Worm (Caenorhabditis elegans): Measurements from ENCODE around the gene Y59H11AR.10.

The Y59H11AR.10 gene

ce11 chrIV:8595317-8595716 lies 7.7 kb upstream of the Y59H11AR.10 start, which contains the start of gene Y59H11AR.3:
Gene Y59H11AR.3, minus strand, starts transcription at chrIV:8595417.
- TF ChIP-seq scrt-1 (GFP tag; IDR thresholded peaks at IDR 0.05) (no peak), tbx-37 (GFP tag; conservative IDR thresholded peaks at IDR 0.05) (no peak), F13C5.2 (tag; optimal IDR thresholded peaks at IDR 0.05) (no peak), ets-7 (tag; optimal IDR thresholded peaks at IDR 0.05) (no peak), tbx-11 (GFP tag; IDR thresholded peaks at IDR 0.05) (no peak), ama-1 (optimal IDR thresholded peaks at IDR 0.05) (no peak), flt-1 (GFP tag; IDR thresholded peaks at IDR 0.05) (no peak)

- TF ChIP-seq ceh-13 (GFP tag; optimal IDR thresholded peaks at IDR 0.05) (no peak), ets-7 (tag; optimal IDR thresholded peaks at IDR 0.05) (no peak), tbx-11 (GFP tag; IDR thresholded peaks at IDR 0.05) (no peak)
These were observed 7.2 kb upstream of the Y59H11AR.10 start, which contains the start of gene clec-181 for ce11 chrIV:8595767-8596166. Gene clec-181, plus strand, starts transcription at chrIV:8596067.

ce11 chrIV:8597504-8597903 lies 5.5 kb upstream of the Y59H11AR.10 start:
- TF ChIP-seq tbx-37 (GFP tag; conservative IDR thresholded peaks at IDR 0.05) = no peak
- TF ChIP-seq F13C5.2 (tag; optimal IDR thresholded peaks at IDR 0.05) = no peak
- TF ChIP-seq ceh-36 (tag; optimal IDR thresholded peaks at IDR 0.05) = no peak
- no peak for TF ChIP-seq pes-1 (GFP tag; IDR thresholded peaks at IDR 0.05)

- no peak for TF ChIP-seq aly-1 (tag; optimal IDR thresholded peaks at IDR 0.05)
- no peak for TF ChIP-seq sea-1 (GFP tag; conservative IDR thresholded peaks at IDR 0.05)
- TF ChIP-seq hmbx-1 (tag; optimal IDR thresholded peaks at IDR 0.05) = no peak
- no peak for TF ChIP-seq pes-1 (GFP tag; IDR thresholded peaks at IDR 0.05)
- no peak for TF ChIP-seq ets-7 (tag; optimal IDR thresholded peaks at IDR 0.05)
- no peak for TF ChIP-seq ceh-13 (GFP tag; optimal IDR thresholded peaks at IDR 0.05)
- no peak for TF ChIP-seq tbx-37 (GFP tag; conservative IDR thresholded peaks at IDR 0.05)
- TF ChIP-seq tbx-11 (GFP tag; IDR thresholded peaks at IDR 0.05) = no peak
- TF ChIP-seq scrt-1 (GFP tag; IDR thresholded peaks at IDR 0.05) = no peak
- no peak for TF ChIP-seq hnd-1 (tag; optimal IDR thresholded peaks at IDR 0.05)
- TF ChIP-seq ama-1 (optimal IDR thresholded peaks at IDR 0.05) = no peak
These were observed 2.2 kb upstream of the Y59H11AR.10 start, which contains the start of gene Y59H11AR.4 for ce11 chrIV:8600712-8601330. Gene Y59H11AR.4, minus strand, starts transcription at chrIV:8600762.

ce11 chrIV:8605217-8605616 lies 2.2 kb downstream of the Y59H11AR.10 start:
- TF ChIP-seq ceh-13 (GFP tag; optimal IDR thresholded peaks at IDR 0.05) (no peak), sea-1 (GFP tag; conservative IDR thresholded peaks at IDR 0.05) (no peak), hmbx-1 (tag; optimal IDR thresholded peaks at IDR 0.05) (no peak), flt-1 (GFP tag; IDR thresholded peaks at IDR 0.05) (no peak), scrt-1 (GFP tag; IDR thresholded peaks at IDR 0.05) (no peak), ets-7 (tag; optimal IDR thresholded peaks at IDR 0.05) (no peak), pes-1 (GFP tag; IDR thresholded peaks at IDR 0.05) (no peak), tra-4 (tag; optimal IDR thresholded peaks at IDR 0.05) (no peak), B0310.2 (tag; optimal IDR thresholded peaks at IDR 0.05) (no peak), hmg-4 (GFP tag; optimal IDR thresholded peaks at IDR 0.05) (no peak)

- TF ChIP-seq flt-1 (GFP tag; IDR thresholded peaks at IDR 0.05) (no peak), scrt-1 (GFP tag; IDR thresholded peaks at IDR 0.05) (no peak), hmbx-1 (tag; optimal IDR thresholded peaks at IDR 0.05) (no peak), tra-4 (tag; optimal IDR thresholded peaks at IDR 0.05) (no peak), tbx-11 (GFP tag; IDR thresholded peaks at IDR 0.05) (no peak), ceh-13 (GFP tag; optimal IDR thresholded peaks at IDR 0.05) (no peak), ama-1 (optimal IDR thresholded peaks at IDR 0.05) (no peak), ceh-36 (tag; optimal IDR thresholded peaks at IDR 0.05) (no peak), pes-1 (GFP tag; IDR thresholded peaks at IDR 0.05) (no peak), sea-1 (GFP tag; conservative IDR thresholded peaks at IDR 0.05) (no peak), hmg-4 (GFP tag; optimal IDR thresholded peaks at IDR 0.05) (no peak), B0310.2 (tag; optimal IDR thresholded peaks at IDR 0.05) (no peak), aly-1 (tag; optimal IDR thresholded peaks at IDR 0.05) (no peak), tbx-37 (GFP tag; conservative IDR thresholded peaks at IDR 0.05) (no peak), ets-7 (tag; optimal IDR thresholded peaks at IDR 0.05) (no peak), F13C5.2 (tag; optimal IDR thresholded peaks at IDR 0.05) (no peak), hnd-1 (tag; optimal IDR thresholded peaks at IDR 0.05) (no peak)
These were observed 5.2 kb downstream of the Y59H11AR.10 start for ce11 chrIV:8608204-8608603.

- TF ChIP-seq hnd-1 (tag; optimal IDR thresholded peaks at IDR 0.05) (no peak), tbx-11 (GFP tag; IDR thresholded peaks at IDR 0.05) (no peak), scrt-1 (GFP tag; IDR thresholded peaks at IDR 0.05) (no peak), ceh-36 (tag; optimal IDR thresholded peaks at IDR 0.05) (no peak), B0310.2 (tag; optimal IDR thresholded peaks at IDR 0.05) (no peak), F13C5.2 (tag; optimal IDR thresholded peaks at IDR 0.05) (no peak), ceh-13 (GFP tag; optimal IDR thresholded peaks at IDR 0.05) (no peak), aly-1 (tag; optimal IDR thresholded peaks at IDR 0.05) (no peak), tbx-37 (GFP tag; conservative IDR thresholded peaks at IDR 0.05) (no peak), hmg-4 (GFP tag; optimal IDR thresholded peaks at IDR 0.05) (no peak), tra-4 (tag; optimal IDR thresholded peaks at IDR 0.05) (no peak), sea-1 (GFP tag; conservative IDR thresholded peaks at IDR 0.05) (no peak), ets-7 (tag; optimal IDR thresholded peaks at IDR 0.05) (no peak), flt-1 (GFP tag; IDR thresholded peaks at IDR 0.05) (no peak), ama-1 (optimal IDR thresholded peaks at IDR 0.05) (no peak), pes-1 (GFP tag; IDR thresholded peaks at IDR 0.05) (no peak), hmbx-1 (tag; optimal IDR thresholded peaks at IDR 0.05) (no peak)
These were observed 6.0 kb downstream of the Y59H11AR.10 start, which contains the start of gene F42A9.6 for ce11 chrIV:8608934-8609333. Gene F42A9.6, plus strand, starts transcription at chrIV:8609234.

All from whole organism, early embryonic.